Fruit fly (Drosophila melanogaster): ENCODE data around the gene Zasp67.

The Zasp67 gene

dm6 chr3L:9821138-9821681 is 23.7 kb upstream of the Zasp67 start (continued):
- TF ChIP-seq mam (GFP tag; optimal IDR thresholded peaks at IDR 0.05) = no peak
- peak; percentile 38; the same call in 1 of the 2 replicates for TF ChIP-seq Drgx (GFP tag; IDR thresholded peaks at IDR 0.05)
- no peak for TF ChIP-seq Atf-2 (GFP tag; optimal IDR thresholded peaks at IDR 0.05)
- TF ChIP-seq fd102C (GFP tag; optimal IDR thresholded peaks at IDR 0.05) = no peak

- TF ChIP-seq zen (tag; optimal IDR thresholded peaks at IDR 0.05) = peak; percentile 38
- 0 out of 2 replicates have a peak, but pooled peaks have one; percentile 15 for TF ChIP-seq Rfx (GFP tag; IDR thresholded peaks at IDR 0.05)
- peak; percentile 10 for TF ChIP-seq stwl (tag; optimal IDR thresholded peaks at IDR 0.05)
- no peak for TF ChIP-seq CG15601 (tag; optimal IDR thresholded peaks at IDR 0.05)
- TF ChIP-seq slbo (GFP tag; IDR thresholded peaks at IDR 0.05) = 0 out of 2 replicates have a peak, but pooled peaks have one; percentile 16
- TF ChIP-seq Ets97D (GFP tag; optimal IDR thresholded peaks at IDR 0.05) = peak; percentile 75
- peak; percentile 79 for TF ChIP-seq CG7271 (tag; optimal IDR thresholded peaks at IDR 0.05)
- peak; percentile 77 for TF ChIP-seq Med (GFP tag)
- no peak for TF ChIP-seq CG13296 (GFP tag; optimal IDR thresholded peaks at IDR 0.05)
- no peak for TF ChIP-seq Eip74EF (GFP tag; optimal IDR thresholded peaks at IDR 0.05)
- no peak for TF ChIP-seq Taf1 (GFP tag; IDR thresholded peaks at IDR 0.05)
- TF ChIP-seq crol (GFP tag; IDR thresholded peaks at IDR 0.05) = 0 out of 2 replicates have a peak, but pooled peaks have one; percentile 46
- 0 out of 2 replicates have a peak, but pooled peaks have one; percentile 30 for TF ChIP-seq CG10959 (GFP tag; IDR thresholded peaks at IDR 0.05)
- TF ChIP-seq CG12219 (GFP tag; optimal IDR thresholded peaks at IDR 0.05) = no peak
- peak; percentile 36 for TF ChIP-seq Ets65A (GFP tag)
- peak; percentile 49 for TF ChIP-seq CG31365 (tag; optimal IDR thresholded peaks at IDR 0.05)
- peak; percentile 64 for TF ChIP-seq phol (tag; optimal IDR thresholded peaks at IDR 0.05)
- no peak for TF ChIP-seq CG8290 (GFP tag; optimal IDR thresholded peaks at IDR 0.05)
- TF ChIP-seq CG8290 (tag; optimal IDR thresholded peaks at IDR 0.05) = no peak
These were observed 22.8 kb upstream of the Zasp67 start for dm6 chr3L:9820248-9820647.

dm6 chr3L:9815705-9816104 is 18.2 kb upstream of the Zasp67 start:
- 0 out of 3 replicates have a peak, but pooled peaks have one; percentile 23 for TF ChIP-seq ci (GFP tag; IDR thresholded peaks at IDR 0.05)
- no peak for TF ChIP-seq CG14965 (GFP tag; optimal IDR thresholded peaks at IDR 0.05; ENCODE audit: borderline replicate concordance)
- TF ChIP-seq cas (GFP tag; IDR thresholded peaks at IDR 0.05) = no peak
- TF ChIP-seq slp2 (GFP tag; optimal IDR thresholded peaks at IDR 0.05) = no peak
- no peak for TF ChIP-seq CG11085 (GFP tag; IDR thresholded peaks at IDR 0.05)
- no peak for TF ChIP-seq gce (GFP tag; IDR thresholded peaks at IDR 0.05)
- no peak for TF ChIP-seq Rx (GFP tag; IDR thresholded peaks at IDR 0.05)
- TF ChIP-seq vfl (GFP tag; optimal IDR thresholded peaks at IDR 0.05) = no peak
- TF ChIP-seq tll (GFP tag; optimal IDR thresholded peaks at IDR 0.05) = no peak
- TF ChIP-seq tgo (GFP tag; IDR thresholded peaks at IDR 0.05) = no peak
- no peak for TF ChIP-seq CG1024 (GFP tag; IDR thresholded peaks at IDR 0.05)
- no peak for TF ChIP-seq tup (GFP tag; optimal IDR thresholded peaks at IDR 0.05)
- TF ChIP-seq Kr (GFP tag; optimal IDR thresholded peaks at IDR 0.05) = no peak
- TF ChIP-seq CG4424 (GFP tag; optimal IDR thresholded peaks at IDR 0.05) = no peak
- no peak for TF ChIP-seq fd3F (GFP tag; optimal IDR thresholded peaks at IDR 0.05)
- TF ChIP-seq Xbp1 (GFP tag; optimal IDR thresholded peaks at IDR 0.05) = no peak
- no peak for TF ChIP-seq CG15269 (tag; optimal IDR thresholded peaks at IDR 0.05)
- peak; percentile 16 for TF ChIP-seq CG17385 (GFP tag; optimal IDR thresholded peaks at IDR 0.05)
- no peak for TF ChIP-seq lilli (GFP tag; optimal IDR thresholded peaks at IDR 0.05)
- TF ChIP-seq CG17802 (tag; optimal IDR thresholded peaks at IDR 0.05) = no peak
- peak; percentile 66 for TF ChIP-seq nau (GFP tag; optimal IDR thresholded peaks at IDR 0.05)
- no peak for TF ChIP-seq Usf (GFP tag; optimal IDR thresholded peaks at IDR 0.05)
- TF ChIP-seq emc (GFP tag; optimal IDR thresholded peaks at IDR 0.05) = no peak
- no peak for TF ChIP-seq esg (GFP tag; conservative IDR thresholded peaks at IDR 0.05)
- TF ChIP-seq CG9797 (GFP tag; optimal IDR thresholded peaks at IDR 0.05) = no peak
- no peak for TF ChIP-seq inv (GFP tag; IDR thresholded peaks at IDR 0.05; ENCODE audit: partially characterized antibody)

All from whole organism, embryonic.